Fruit fly (Drosophila melanogaster) whole organism, embryonic: ENCODE data around the gene CG15916.

Experiments
- Ada2b ChIP-seq: fragments of 200-800 bp; sonication (Bioruptor generic); IDR thresholded peaks from 2 replicates; pipeline ENCODE4 v1.3.6; 2022; ENCODE audit warnings: missing biosample characterization, missing genetic modification characterization
- CG10274 ChIP-seq: fragments of 200-800 bp; sonication (Bioruptor generic); optimal IDR thresholded peaks from 3 replicates; lab custom pipeline; 2017; ENCODE audit warnings: missing biosample characterization, mild to moderate bottlenecking, missing genetic modification characterization
- CG12219 ChIP-seq: fragments of 200-800 bp; sonication (Bioruptor generic); optimal IDR thresholded peaks from 3 replicates; lab custom pipeline; 2018; ENCODE audit warnings: missing biosample characterization, mild to moderate bottlenecking, missing genetic modification characterization
- CG12942 ChIP-seq: fragments of 200-800 bp; sonication (Bioruptor generic); optimal IDR thresholded peaks from 3 replicates; lab custom pipeline; 2016; ENCODE audit warnings: missing biosample characterization, missing genetic modification characterization
- CG13287 ChIP-seq: fragments of 200-800 bp; sonication (Bioruptor generic); IDR thresholded peaks from 2 replicates; pipeline ENCODE4 v1.3.6; 2022; ENCODE audit warnings: missing biosample characterization, missing genetic modification characterization; ENCODE audit not compliant: partially characterized antibody
- CG13424 ChIP-seq: fragments of 200-800 bp; sonication (Bioruptor generic); optimal IDR thresholded peaks from 2 replicates; lab custom pipeline; 2019; ENCODE audit warnings: missing biosample characterization, mild to moderate bottlenecking, missing genetic modification characterization, moderate library complexity
- CG13894 ChIP-seq: fragments of 200-800 bp; sonication (Bioruptor generic); optimal IDR thresholded peaks from 3 replicates; lab custom pipeline; 2018; ENCODE audit warnings: missing biosample characterization, mild to moderate bottlenecking, missing genetic modification characterization, moderate library complexity
- CG14710 ChIP-seq: fragments of 200-800 bp; sonication (Bioruptor generic); optimal IDR thresholded peaks from 3 replicates; lab custom pipeline; 2019; ENCODE audit warnings: missing biosample characterization, mild to moderate bottlenecking, missing genetic modification characterization, moderate library complexity
- CG1529 ChIP-seq: fragments of 200-800 bp; sonication (Bioruptor generic); optimal IDR thresholded peaks from 3 replicates; lab custom pipeline; 2018; ENCODE audit warnings: missing biosample characterization, missing genetic modification characterization
- CG1603 ChIP-seq: fragments of 200-800 bp; sonication (Bioruptor generic); optimal IDR thresholded peaks from 2 replicates; lab custom pipeline; 2019; ENCODE audit warnings: missing biosample characterization, mild to moderate bottlenecking, missing genetic modification characterization, moderate library complexity
- CG17359 ChIP-seq: fragments of 200-800 bp; sonication (Bioruptor generic); optimal IDR thresholded peaks from 3 replicates; lab custom pipeline; 2018; ENCODE audit warnings: missing biosample characterization, mild to moderate bottlenecking, missing genetic modification characterization, moderate library complexity
- CG17361 ChIP-seq: fragments of 200-800 bp; sonication (Bioruptor generic); IDR thresholded peaks from 3 replicates; pipeline ENCODE4 v1.3.6; 2022; ENCODE audit warnings: missing biosample characterization, missing genetic modification characterization
- CG17802 ChIP-seq: fragments of 200-800 bp; sonication (Bioruptor generic); optimal IDR thresholded peaks from 2 replicates; lab custom pipeline; 2018; ENCODE audit warnings: missing biosample characterization, mild to moderate bottlenecking, missing genetic modification characterization, moderate library complexity
- CG18599 ChIP-seq: fragments of 200-800 bp; sonication (Bioruptor generic); optimal IDR thresholded peaks from 3 replicates; lab custom pipeline; 2017; ENCODE audit warnings: missing biosample characterization, missing genetic modification characterization, mild to moderate bottlenecking, moderate library complexity, missing genetic modification reagents
- CG2202 ChIP-seq: fragments of 200-800 bp; sonication (Bioruptor generic); optimal IDR thresholded peaks from 2 replicates; lab custom pipeline; 2018; ENCODE audit warnings: missing biosample characterization, mild to moderate bottlenecking, missing genetic modification characterization
- CG30403 ChIP-seq: fragments of 200-800 bp; sonication (Bioruptor generic); optimal IDR thresholded peaks from 3 replicates; lab custom pipeline; 2016; ENCODE audit warnings: missing biosample characterization, missing genetic modification characterization
- CG3065 ChIP-seq: fragments of 200-800 bp; sonication (Bioruptor generic); optimal IDR thresholded peaks from 2 replicates; lab custom pipeline; 2016; ENCODE audit warnings: missing biosample characterization, missing genetic modification characterization
- CG32532 ChIP-seq: fragments of 200-800 bp; sonication (Bioruptor generic); IDR thresholded peaks from 2 replicates; pipeline ENCODE4 v1.3.6; 2022; ENCODE audit warnings: missing biosample characterization, missing genetic modification characterization
- CG34422 ChIP-seq: fragments of 200-800 bp; sonication (Bioruptor generic); IDR thresholded peaks from 3 replicates; pipeline ENCODE4 v1.3.6; 2022; ENCODE audit warnings: missing biosample characterization, missing genetic modification characterization
- CG3995 ChIP-seq: fragments of 200-800 bp; sonication (Bioruptor generic); optimal IDR thresholded peaks from 3 replicates; lab custom pipeline; 2016; ENCODE audit warnings: missing biosample characterization, missing genetic modification characterization
- CG4707 ChIP-seq: fragments of 200-800 bp; sonication (Bioruptor generic); optimal IDR thresholded peaks from 2 replicates; lab custom pipeline; 2018; ENCODE audit warnings: missing biosample characterization, mild to moderate bottlenecking, missing genetic modification characterization, moderate library complexity
- CG4730 ChIP-seq: fragments of 200-800 bp; sonication (Bioruptor generic); IDR thresholded peaks from 2 replicates; pipeline ENCODE4 v1.3.6; 2022; ENCODE audit warnings: missing biosample characterization, missing genetic modification characterization
- CG6272 ChIP-seq: fragments of 200-800 bp; sonication (Bioruptor generic); IDR thresholded peaks from 2 replicates; pipeline ENCODE4 v1.3.6; 2022; ENCODE audit warnings: missing biosample characterization, missing genetic modification characterization
- CG6813 ChIP-seq: fragments of 200-800 bp; sonication (Bioruptor generic); optimal IDR thresholded peaks from 2 replicates; lab custom pipeline; 2017; ENCODE audit warnings: missing biosample characterization, missing genetic modification characterization, mild to moderate bottlenecking, moderate library complexity, missing genetic modification reagents
- CG7839 ChIP-seq: fragments of 200-800 bp; sonication (Bioruptor generic); optimal IDR thresholded peaks from 3 replicates; lab custom pipeline; 2018; ENCODE audit warnings: missing biosample characterization, mild to moderate bottlenecking, missing genetic modification characterization, moderate library complexity
- CG7987 ChIP-seq: fragments of 200-800 bp; sonication (Bioruptor generic); optimal IDR thresholded peaks from 2 replicates; lab custom pipeline; 2018; ENCODE audit warnings: missing biosample characterization, mild to moderate bottlenecking, missing genetic modification characterization, moderate library complexity
- CG8290 ChIP-seq, 3 experiments: fragments of 200-800 bp; sonication (Bioruptor generic); optimal IDR thresholded peaks; 2 replicates each; lab custom pipeline; 2016 to 2019; ENCODE audit warnings: missing biosample characterization in 3 of 3, missing genetic modification characterization in 3 of 3, mild to moderate bottlenecking in 2 of 3, moderate library complexity in 1 of 3
- CTCF ChIP-seq: fragments of 200-800 bp; sonication (Bioruptor generic); optimal IDR thresholded peaks from 2 replicates; lab custom pipeline; 2017; ENCODE audit warnings: missing biosample characterization, mild to moderate bottlenecking, missing genetic modification characterization, moderate library complexity
- H2.0 ChIP-seq: fragments of 200-800 bp; sonication (Bioruptor generic); IDR thresholded peaks from 2 replicates; pipeline ENCODE4 v1.3.6; 2022; ENCODE audit warnings: missing biosample characterization, missing genetic modification characterization
- Hr39 ChIP-seq: fragments of >200 bp; optimal IDR thresholded peaks from 2 replicates; lab custom pipeline; 2017
- Kr ChIP-seq: fragments of 200-800 bp; sonication (Bioruptor generic); optimal IDR thresholded peaks from 2 replicates; lab custom pipeline; 2017; ENCODE audit warnings: missing biosample characterization, mild to moderate bottlenecking, missing genetic modification characterization
- Mrtf ChIP-seq: fragments of 200-800 bp; sonication (Bioruptor generic); IDR thresholded peaks from 3 replicates; pipeline ENCODE4 v1.3.6; 2022; ENCODE audit warnings: missing biosample characterization, missing genetic modification characterization
- NC2β ChIP-seq: fragments of 200-800 bp; sonication (Bioruptor generic); optimal IDR thresholded peaks from 2 replicates; lab custom pipeline; 2016; ENCODE audit warnings: missing biosample characterization, missing genetic modification characterization
- Rx ChIP-seq: fragments of 200-800 bp; sonication (Bioruptor generic); IDR thresholded peaks from 2 replicates; pipeline ENCODE4 v1.3.6; 2022; ENCODE audit warnings: missing biosample characterization, missing genetic modification characterization
- Taf1 ChIP-seq: fragments of 200-800 bp; sonication (Bioruptor generic); IDR thresholded peaks from 2 replicates; pipeline ENCODE4 v1.3.6; 2022; ENCODE audit warnings: missing biosample characterization, missing genetic modification characterization
- Trl ChIP-seq, 3 experiments: fragments of >200 bp in 2 of 3; fragments of 200-800 bp in 1 of 3; sonication (Bioruptor generic) in 1 of 3; optimal IDR thresholded peaks; 2 replicates in 1 of 3; 3 replicates in 2 of 3; lab custom pipeline; 2016 to 2017; ENCODE audit warnings: missing biosample characterization in 1 of 3, missing genetic modification characterization in 1 of 3
- amos ChIP-seq: fragments of 200-800 bp; sonication (Bioruptor generic); IDR thresholded peaks from 2 replicates; pipeline ENCODE4 v1.3.6; 2022; ENCODE audit warnings: missing biosample characterization, missing genetic modification characterization; ENCODE audit not compliant: partially characterized antibody
- br ChIP-seq: fragments of >200 bp; optimal IDR thresholded peaks from 2 replicates; lab custom pipeline; 2017
- cato ChIP-seq: fragments of 200-800 bp; sonication (Bioruptor generic); optimal IDR thresholded peaks from 2 replicates; lab custom pipeline; 2016; ENCODE audit warnings: missing biosample characterization, missing genetic modification characterization, borderline replicate concordance
- ci ChIP-seq: fragments of 200-800 bp; sonication (Bioruptor generic); IDR thresholded peaks from 3 replicates; pipeline ENCODE4 v1.3.6; 2022; ENCODE audit warnings: missing biosample characterization, missing genetic modification characterization
- croc ChIP-seq: fragments of 200-800 bp; sonication (Bioruptor generic); conservative IDR thresholded peaks from 3 replicates; pipeline ENCODE4 v1.3.6; 2022; ENCODE audit warnings: missing biosample characterization, missing genetic modification characterization
- eve ChIP-seq, 2 experiments: fragments of >200 bp; optimal IDR thresholded peaks; 2 replicates each; lab custom pipeline; 2017; ENCODE audit warnings: missing biosample characterization in 2 of 2, missing genetic modification characterization in 2 of 2
- h ChIP-seq: fragments of >200 bp; optimal IDR thresholded peaks from 2 replicates; lab custom pipeline; 2017
- hkb ChIP-seq, 2 experiments: fragments of 200-800 bp in 1 of 2; fragments of >200 bp in 1 of 2; sonication (Bioruptor generic) in 1 of 2; IDR thresholded peaks in 1 of 2; optimal IDR thresholded peaks in 1 of 2; 2 replicates each; pipeline versions ENCODE4 v1.3.6 to Lab custom; 2017 to 2022; ENCODE audit warnings: missing biosample characterization in 1 of 2, missing genetic modification characterization in 1 of 2
- psq ChIP-seq: fragments of 200-800 bp; sonication (Bioruptor generic); optimal IDR thresholded peaks from 2 replicates; lab custom pipeline; 2017; ENCODE audit warnings: missing biosample characterization, missing genetic modification characterization
- sens ChIP-seq: fragments of 200-800 bp; sonication (Bioruptor generic); peaks from one replicate; lab custom pipeline; 2016; ENCODE audit warnings: missing biosample characterization, missing genetic modification characterization
- seq ChIP-seq: fragments of 200-800 bp; sonication (Bioruptor generic); IDR thresholded peaks from 2 replicates; pipeline ENCODE4 v1.3.6; 2022; ENCODE audit warnings: missing biosample characterization, missing genetic modification characterization
- sim ChIP-seq: fragments of 200-800 bp; sonication (Bioruptor generic); IDR thresholded peaks from 2 replicates; pipeline ENCODE4 v1.3.6; 2022; ENCODE audit warnings: missing biosample characterization, missing genetic modification characterization
- sr ChIP-seq: fragments of 200-800 bp; sonication (Bioruptor generic); IDR thresholded peaks from 3 replicates; pipeline ENCODE4 v1.3.6; 2022; ENCODE audit warnings: missing biosample characterization, missing genetic modification characterization
- trem ChIP-seq: fragments of 200-800 bp; optimal IDR thresholded peaks from 3 replicates; lab custom pipeline; 2019; ENCODE audit warnings: missing biosample characterization, mild to moderate bottlenecking, missing genetic modification characterization, moderate library complexity
- tup ChIP-seq: fragments of 200-800 bp; sonication (Bioruptor generic); optimal IDR thresholded peaks from 2 replicates; lab custom pipeline; 2016; ENCODE audit warnings: missing biosample characterization, mild to moderate bottlenecking, missing genetic modification characterization, moderate library complexity
- zfh1 ChIP-seq: fragments of 200-800 bp; sonication (Bioruptor generic); IDR thresholded peaks from 3 replicates; pipeline ENCODE4 v1.3.6; 2022; ENCODE audit warnings: missing biosample characterization, missing genetic modification characterization

Gene CG15916

DNA sequence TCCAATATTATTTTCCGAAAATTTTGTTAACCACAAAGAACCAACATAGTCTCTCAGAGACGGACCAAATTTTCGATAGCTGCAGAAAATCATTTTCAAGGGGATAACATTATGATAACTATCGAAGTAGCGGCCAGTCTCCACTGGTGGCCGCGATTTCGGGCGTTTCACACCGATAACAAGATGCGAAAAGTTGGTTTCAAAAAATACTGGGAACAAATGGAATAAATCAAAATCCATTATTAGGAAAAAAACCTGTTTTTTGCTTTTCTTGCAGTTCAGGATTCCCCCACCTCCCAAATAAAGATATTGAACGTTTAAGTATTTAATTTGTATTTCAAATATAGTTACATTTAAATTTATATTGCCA, 3.2 kb upstream of the CG15916 start, which contains the start of gene tay (continued):
- TF ChIP-seq CG3065 (GFP tag; lab: Kevin White, UChicago) (no peak), CG6813 (no peak), hkb (optimal IDR thresholded peaks at IDR 0.05; lab: Kevin White, UChicago) (no peak), hkb (GFP tag; IDR thresholded peaks at IDR 0.05; lab: Robert Waterston, UW) (no peak), CG10274 (GFP tag; lab: Kevin White, UChicago) (no peak), CG4707 (no peak), trem (peak; percentile 15), zfh1 (no peak), Hr39 (lab: Kevin White, UChicago) (no peak), CG1603 (no peak), sens (peak; percentile 80), Ada2b (GFP tag; lab: Robert Waterston, UW) (no peak), ci (GFP tag; lab: Robert Waterston, UW) (no peak), Trl (optimal IDR thresholded peaks at IDR 0.05; lab: Kevin White, UChicago) (no peak), Trl (GFP tag; optimal IDR thresholded peaks at IDR 0.05; lab: Kevin White, UChicago) (no peak), h (lab: Kevin White, UChicago) (no peak), cato (GFP tag; lab: Kevin White, UChicago) (no peak), CG2202 (tag; lab: Kevin White, UChicago) (no peak), CG13424 (tag; lab: Kevin White, UChicago) (no peak), CG32532 (GFP tag; lab: Robert Waterston, UW) (peak; percentile 37; the same call in 1 of the 2 replicates), CG12219 (GFP tag; lab: Kevin White, UChicago) (no peak), CG3995 (peak; percentile 98), CG14710 (peak; percentile 21), CG17361 (GFP tag; lab: Robert Waterston, UW) (no peak), CG17359 (tag; lab: Kevin White, UChicago) (no peak), psq (no peak), CG34422 (GFP tag; lab: Robert Waterston, UW) (no peak), croc (GFP tag; lab: Robert Waterston, UW) (no peak), Kr (GFP tag; lab: Kevin White, UChicago) (no peak), CG8290 (GFP tag; optimal IDR thresholded peaks at IDR 0.05; lab: Kevin White, UChicago) (peak; percentile 47), CG8290 (tag; optimal IDR thresholded peaks at IDR 0.05; lab: Kevin White, UChicago) (no peak), Rx (GFP tag; lab: Robert Waterston, UW) (no peak), CTCF (GFP tag; lab: Kevin White, UChicago) (no peak), CG30403 (GFP tag; lab: Kevin White, UChicago) (peak; percentile 4), CG17802 (tag; lab: Kevin White, UChicago) (peak; percentile 79), Mrtf (GFP tag; lab: Robert Waterston, UW) (no peak), amos (GFP tag; lab: Robert Waterston, UW) (peak; percentile 82), sr (no peak), CG1529 (GFP tag; lab: Kevin White, UChicago) (no peak), CG13894 (tag; lab: Kevin White, UChicago) (peak; percentile 58), NC2β (GFP tag; lab: Kevin White, UChicago) (peak; percentile 8), H2.0 (GFP tag; lab: Robert Waterston, UW) (no peak), br (lab: Kevin White, UChicago) (no peak), eve (GFP tag; optimal IDR thresholded peaks at IDR 0.05; lab: Kevin White, UChicago) (no peak), sim (no peak), tup (GFP tag; lab: Kevin White, UChicago) (no peak), CG6272 (GFP tag; lab: Robert Waterston, UW) (no peak), seq (GFP tag; lab: Robert Waterston, UW) (no peak), CG7987 (GFP tag; lab: Kevin White, UChicago) (no peak), CG13287 (peak; percentile 54), CG7839 (tag; lab: Kevin White, UChicago) (no peak), CG18599 (no peak), CG12942 (no peak), Taf1 (no peak), CG4730 (no peak)
